Worm (Caenorhabditis elegans) whole organism, L1 larva: ENCODE measurements around the gene F56D2.3.

ENCODE experiments used
- C04F5.9 ChIP-seq: sonication (generic microtip); optimal IDR thresholded peaks from 2 replicates; lab custom pipeline; 2016; ENCODE audit warnings: missing genetic modification characterization, missing compliant biosample characterization
- C16A3.4 ChIP-seq: fragments of 150-350 bp; optimal IDR thresholded peaks from 2 replicates; lab custom pipeline; 2014; ENCODE audit warnings: missing biosample characterization, missing genetic modification characterization
- C34B4.2 ChIP-seq: sonication (generic microtip); optimal IDR thresholded peaks from 2 replicates; lab custom pipeline; 2017; ENCODE audit warnings: mild to moderate bottlenecking, missing genetic modification characterization, missing compliant biosample characterization
- F16B12.6 ChIP-seq: fragments of 150-350 bp; optimal IDR thresholded peaks from 2 replicates; lab custom pipeline; 2014; ENCODE audit warnings: missing biosample characterization, missing genetic modification characterization
- alr-1 ChIP-seq: fragments of 200-800 bp; sonication (Bioruptor generic); optimal IDR thresholded peaks from 2 replicates; lab custom pipeline; 2018; ENCODE audit warnings: borderline replicate concordance, mild to moderate bottlenecking, missing genetic modification characterization, missing compliant biosample characterization
- ama-1 ChIP-seq: fragments of 150-350 bp; optimal IDR thresholded peaks from 2 replicates; lab custom pipeline; 2014
- blmp-1 ChIP-seq: fragments of 150-350 bp; optimal IDR thresholded peaks from 2 replicates; lab custom pipeline; 2014; ENCODE audit warnings: missing biosample characterization, missing genetic modification characterization
- ceh-63 ChIP-seq: fragments of 200-800 bp; sonication (Bioruptor generic); optimal IDR thresholded peaks from 2 replicates; lab custom pipeline; 2018; ENCODE audit warnings: mild to moderate bottlenecking, missing genetic modification characterization, missing compliant biosample characterization
- ceh-82 ChIP-seq, 3 experiments: fragments of 150-350 bp in 1 of 3; sonication (generic microtip) in 2 of 3; optimal IDR thresholded peaks; 2 replicates each; lab custom pipeline; 2014 to 2017; ENCODE audit warnings: missing biosample characterization in 3 of 3, missing genetic modification characterization in 3 of 3
- ceh-90 ChIP-seq: sonication (generic microtip); optimal IDR thresholded peaks from 2 replicates; lab custom pipeline; 2016; ENCODE audit warnings: missing genetic modification characterization, missing compliant biosample characterization
- ces-1 ChIP-seq: fragments of 150-350 bp; optimal IDR thresholded peaks from 2 replicates; lab custom pipeline; 2014; ENCODE audit warnings: missing biosample characterization, missing genetic modification reagents, missing genetic modification characterization
- dpl-1 ChIP-seq, 3 experiments: fragments of 150-350 bp in 2 of 3; sonication (generic microtip) in 1 of 3; optimal IDR thresholded peaks; 2 replicates each; lab custom pipeline; 2014 to 2017; ENCODE audit warnings: missing biosample characterization in 3 of 3, missing genetic modification characterization in 3 of 3, missing genetic modification reagents in 3 of 3
- efl-1 ChIP-seq, 4 experiments: fragments of 150-350 bp; optimal IDR thresholded peaks in 3 of 4; peaks in 1 of 4; 1 replicate in 1 of 4; 2 replicates in 3 of 4; lab custom pipeline; 2014; ENCODE audit warnings: missing biosample characterization in 2 of 4, missing genetic modification characterization in 2 of 4, missing genetic modification reagents in 2 of 4
- elt-2 ChIP-seq: sonication (generic microtip); optimal IDR thresholded peaks from 2 replicates; lab custom pipeline; 2016; ENCODE audit warnings: missing genetic modification characterization, mild to moderate bottlenecking, inconsistent platforms, missing compliant biosample characterization, missing genetic modification reagents
- elt-3 ChIP-seq, 6 experiments: fragments of 150-350 bp in 1 of 6; sonication (generic microtip); optimal IDR thresholded peaks; 2 replicates each; lab custom pipeline; 2017 to 2018; ENCODE audit warnings: missing biosample characterization in 6 of 6, missing genetic modification characterization in 6 of 6, inconsistent platforms in 1 of 6
- fkh-10 ChIP-seq: sonication (generic microtip); optimal IDR thresholded peaks from 2 replicates; lab custom pipeline; 2017; ENCODE audit warnings: missing biosample characterization, missing genetic modification reagents, missing genetic modification characterization
- fkh-8 ChIP-seq: sonication (generic microtip); optimal IDR thresholded peaks from 2 replicates; lab custom pipeline; 2016; ENCODE audit warnings: mild to moderate bottlenecking, missing genetic modification characterization, missing compliant biosample characterization
- grh-1 ChIP-seq: fragments of 200-800 bp; sonication (Bioruptor generic); IDR thresholded peaks from 2 replicates; pipeline ENCODE4 v1.3.6; 2022; ENCODE audit warnings: missing genetic modification reagents, missing genetic modification characterization, missing compliant biosample characterization
- hpl-2 ChIP-seq: fragments of 150-350 bp; optimal IDR thresholded peaks from 2 replicates; lab custom pipeline; 2014; ENCODE audit warnings: missing biosample characterization, missing genetic modification reagents, missing genetic modification characterization
- irx-1 ChIP-seq: sonication (generic microtip); optimal IDR thresholded peaks from 2 replicates; lab custom pipeline; 2016; ENCODE audit warnings: missing genetic modification characterization, missing compliant biosample characterization
- isw-1 ChIP-seq: fragments of 200-800 bp; sonication (Bioruptor generic); IDR thresholded peaks from 2 replicates; pipeline ENCODE4 v1.3.6; 2022; ENCODE audit warnings: missing genetic modification characterization, missing compliant biosample characterization
- jun-1 ChIP-seq: fragments of 150-350 bp; optimal IDR thresholded peaks from 2 replicates; lab custom pipeline; 2014; ENCODE audit warnings: missing biosample characterization, missing genetic modification reagents, missing genetic modification characterization
- lin-13 ChIP-seq: fragments of 150-350 bp; optimal IDR thresholded peaks from 2 replicates; lab custom pipeline; 2014; ENCODE audit warnings: missing biosample characterization, missing genetic modification reagents, missing genetic modification characterization
- lin-14 ChIP-seq: fragments of 200-800 bp; sonication (Bioruptor generic); optimal IDR thresholded peaks from 2 replicates; lab custom pipeline; 2018; ENCODE audit warnings: mild to moderate bottlenecking, missing genetic modification characterization, moderate library complexity, missing compliant biosample characterization
- lin-15B ChIP-seq: fragments of 150-350 bp; sonication (generic microtip); optimal IDR thresholded peaks from 3 replicates; lab custom pipeline; 2014; ENCODE audit warnings: missing biosample characterization, missing genetic modification characterization
- lin-35 ChIP-seq, 2 experiments: fragments of 150-350 bp; optimal IDR thresholded peaks; 2 replicates each; lab custom pipeline; 2014; ENCODE audit warnings: missing biosample characterization in 2 of 2, missing genetic modification characterization in 2 of 2, missing genetic modification reagents in 2 of 2
- lir-3 ChIP-seq: sonication (generic microtip); optimal IDR thresholded peaks from 2 replicates; lab custom pipeline; 2016; ENCODE audit warnings: mild to moderate bottlenecking, missing genetic modification characterization, moderate library complexity, missing compliant biosample characterization; ENCODE audit not compliant: poor library complexity
- lsy-2 ChIP-seq, 2 experiments: fragments of 150-350 bp; optimal IDR thresholded peaks; 2 replicates each; lab custom pipeline; 2014; ENCODE audit warnings: missing biosample characterization in 2 of 2, missing genetic modification characterization in 2 of 2
- mdl-1 ChIP-seq, 2 experiments: fragments of 150-350 bp; optimal IDR thresholded peaks; 2 replicates each; lab custom pipeline; 2014 to 2017; ENCODE audit warnings: missing biosample characterization in 2 of 2, missing genetic modification characterization in 2 of 2, inconsistent platforms in 1 of 2
- mef-2 ChIP-seq: fragments of 150-350 bp; optimal IDR thresholded peaks from 2 replicates; lab custom pipeline; 2014; ENCODE audit warnings: missing biosample characterization, missing genetic modification characterization
- mep-1 ChIP-seq: fragments of 150-350 bp; optimal IDR thresholded peaks from 2 replicates; lab custom pipeline; 2014; ENCODE audit warnings: missing biosample characterization, missing genetic modification characterization
- nhr-19 ChIP-seq: fragments of 200-800 bp; sonication (Bioruptor generic); conservative IDR thresholded peaks from 2 replicates; pipeline ENCODE4 v1.3.6; 2022; ENCODE audit warnings: missing genetic modification characterization, missing compliant biosample characterization
- nhr-20 ChIP-seq: sonication (generic microtip); optimal IDR thresholded peaks from 2 replicates; lab custom pipeline; 2016; ENCODE audit warnings: mild to moderate bottlenecking, missing genetic modification characterization, missing compliant biosample characterization
- nhr-47 ChIP-seq: sonication (generic microtip); optimal IDR thresholded peaks from 2 replicates; lab custom pipeline; 2016; ENCODE audit warnings: mild to moderate bottlenecking, missing genetic modification characterization, moderate library complexity, missing compliant biosample characterization
- nhr-71 ChIP-seq: sonication (generic microtip); optimal IDR thresholded peaks from 2 replicates; lab custom pipeline; 2016; ENCODE audit warnings: mild to moderate bottlenecking, missing genetic modification characterization, moderate library complexity, missing compliant biosample characterization
- nhr-84 ChIP-seq: sonication (generic microtip); optimal IDR thresholded peaks from 2 replicates; lab custom pipeline; 2017; ENCODE audit warnings: missing biosample characterization, missing genetic modification characterization
- nhr-85 ChIP-seq: sonication (generic microtip); peaks from one replicate; lab custom pipeline; 2016; ENCODE audit warnings: missing genetic modification characterization, inconsistent platforms, missing compliant biosample characterization
- nhr-90 ChIP-seq: sonication (generic microtip); optimal IDR thresholded peaks from 2 replicates; lab custom pipeline; 2016; ENCODE audit warnings: mild to moderate bottlenecking, missing genetic modification characterization, missing compliant biosample characterization; ENCODE audit not compliant: poor library complexity
- pax-3 ChIP-seq: fragments of 200-800 bp; sonication (Bioruptor generic); optimal IDR thresholded peaks from 2 replicates; lab custom pipeline; 2018; ENCODE audit warnings: mild to moderate bottlenecking, missing genetic modification characterization, moderate library complexity, missing compliant biosample characterization
- rnt-1 ChIP-seq: sonication (generic microtip); optimal IDR thresholded peaks from 2 replicates; lab custom pipeline; 2016; ENCODE audit warnings: mild to moderate bottlenecking, missing genetic modification characterization, moderate library complexity, missing compliant biosample characterization
- skn-1 ChIP-seq: fragments of 150-350 bp; optimal IDR thresholded peaks from 2 replicates; lab custom pipeline; 2014; ENCODE audit warnings: missing biosample characterization, missing genetic modification characterization
- snpc-4 ChIP-seq: fragments of 150-350 bp; optimal IDR thresholded peaks from 2 replicates; lab custom pipeline; 2014; ENCODE audit warnings: missing biosample characterization, missing genetic modification characterization
- snu-23 ChIP-seq: sonication (generic microtip); optimal IDR thresholded peaks from 2 replicates; lab custom pipeline; 2016; ENCODE audit warnings: missing genetic modification characterization, missing compliant biosample characterization
- sup-37 ChIP-seq: fragments of 200-800 bp; sonication (Bioruptor generic); optimal IDR thresholded peaks from 2 replicates; lab custom pipeline; 2018; ENCODE audit warnings: mild to moderate bottlenecking, missing genetic modification characterization, missing compliant biosample characterization
- swsn-7 ChIP-seq: sonication (generic microtip); optimal IDR thresholded peaks from 2 replicates; lab custom pipeline; 2016; ENCODE audit warnings: missing genetic modification characterization, missing compliant biosample characterization
- tbx-2 ChIP-seq: sonication (generic microtip); optimal IDR thresholded peaks from 2 replicates; lab custom pipeline; 2016; ENCODE audit warnings: missing genetic modification characterization, missing compliant biosample characterization
- tlp-1 ChIP-seq: fragments of 150-350 bp; optimal IDR thresholded peaks from 2 replicates; lab custom pipeline; 2014; ENCODE audit warnings: missing biosample characterization, missing genetic modification characterization
- unc-130 ChIP-seq: fragments of 150-350 bp; optimal IDR thresholded peaks from 2 replicates; lab custom pipeline; 2017; ENCODE audit warnings: missing biosample characterization, missing genetic modification characterization, inconsistent platforms
- unc-86 ChIP-seq: sonication (generic microtip); optimal IDR thresholded peaks from 2 replicates; lab custom pipeline; 2016; ENCODE audit warnings: missing genetic modification characterization, missing compliant biosample characterization
- unc-98 ChIP-seq: fragments of 200-800 bp; sonication (Bioruptor generic); IDR thresholded peaks from 2 replicates; pipeline ENCODE4 v1.3.6; 2022; ENCODE audit warnings: missing genetic modification characterization, missing compliant biosample characterization
- xbp-1 ChIP-seq: sonication (generic microtip); optimal IDR thresholded peaks from 2 replicates; lab custom pipeline; 2016; ENCODE audit warnings: missing genetic modification characterization, missing compliant biosample characterization
- ztf-11 ChIP-seq, 2 experiments: sonication (generic microtip); optimal IDR thresholded peaks; 2 replicates each; lab custom pipeline; 2016 to 2017; ENCODE audit warnings: missing genetic modification characterization in 2 of 2, missing biosample characterization in 1 of 2, missing compliant biosample characterization in 1 of 2

The F56D2.3 gene

DNA sequence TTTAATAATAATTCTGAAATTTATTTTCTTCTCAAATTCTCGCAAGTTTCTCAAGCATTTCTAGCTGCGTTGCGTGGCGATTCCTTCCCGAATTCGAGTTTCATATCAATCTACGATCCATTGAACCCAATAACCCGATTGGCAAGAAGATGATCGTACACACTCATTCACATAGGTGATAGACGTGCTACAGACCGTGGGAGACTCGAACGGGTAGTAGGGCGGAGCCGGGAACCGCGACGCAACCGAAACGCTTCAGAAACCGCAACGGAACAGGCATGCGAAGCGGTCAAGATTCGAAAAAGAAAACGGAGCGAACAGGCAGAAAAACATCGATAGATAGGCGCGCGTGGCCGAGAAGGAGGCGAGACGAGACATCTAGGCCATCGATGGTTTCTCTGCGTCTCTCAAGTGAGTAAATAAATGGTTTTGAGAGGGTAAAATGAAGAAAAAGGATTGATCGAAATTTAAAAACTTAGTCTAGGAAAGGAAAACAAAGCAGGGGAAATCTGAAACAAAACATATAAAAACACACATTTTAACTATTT is 18.8 kb downstream of the F56D2.3 start, which contains the start of gene madf-11:
TSS of gene madf-11 (minus strand) at position 51 of the 548 bp plus-strand sequence.
- peak; percentile 75 for TF ChIP-seq snu-23 (GFP tag; lab: Kevin White, UChicago)
- TF ChIP-seq nhr-90 (tag; lab: Kevin White, UChicago): peak; percentile 49
- peak; percentile 56 for TF ChIP-seq nhr-19 (GFP tag; lab: Robert Waterston, UW)
- peak; percentile 23 for TF ChIP-seq F16B12.6
- TF ChIP-seq mef-2 (tag; lab: Kevin White, UChicago): no peak
- no peak for TF ChIP-seq ceh-63 (GFP tag; lab: Kevin White, UChicago)
- TF ChIP-seq hpl-2 (GFP tag; lab: Kevin White, UChicago): no peak
- no peak; the same call in 1 of the 2 replicates for TF ChIP-seq isw-1 (GFP tag; lab: Robert Waterston, UW)
- TF ChIP-seq unc-86 (tag; lab: Kevin White, UChicago): peak; percentile 41
- peak; percentile 83 for TF ChIP-seq nhr-85
- TF ChIP-seq tlp-1 (tag; lab: Kevin White, UChicago): no peak
- peak; percentile 76 for TF ChIP-seq mep-1
- no peak for TF ChIP-seq nhr-84 (tag; lab: Kevin White, UChicago)
- TF ChIP-seq nhr-71 (tag; lab: Kevin White, UChicago): peak; percentile 76
- TF ChIP-seq elt-2: no peak
- peak; percentile 10 for TF ChIP-seq irx-1 (tag; lab: Kevin White, UChicago)
- peak; percentile 71 for TF ChIP-seq nhr-47 (tag; lab: Kevin White, UChicago)
- peak; percentile 58 for TF ChIP-seq xbp-1
- peak; percentile 90 for TF ChIP-seq lin-14 (GFP tag; lab: Kevin White, UChicago)
- TF ChIP-seq mdl-1 (tag; optimal IDR thresholded peaks at IDR 0.05; lab: Kevin White, UChicago): peak in 1 of 2 experiments; percentile 70
- peak; percentile 48 to 76 (median 75) for TF ChIP-seq dpl-1 (GFP tag; optimal IDR thresholded peaks at IDR 0.05; lab: Kevin White, UChicago)
- peak; percentile 66 to 83 for TF ChIP-seq lsy-2 (tag; optimal IDR thresholded peaks at IDR 0.05; lab: Kevin White, UChicago)
- TF ChIP-seq efl-1 (optimal IDR thresholded peaks at IDR 0.05; lab: Kevin White, UChicago): peak; percentile 77 to 88
- TF ChIP-seq efl-1 (GFP tag; optimal IDR thresholded peaks at IDR 0.05 in 1 of 2; lab: Kevin White, UChicago): peak; percentile 74 to 97
- TF ChIP-seq ama-1 (lab: Kevin White, UChicago): no peak
- peak; percentile 29 for TF ChIP-seq C04F5.9
- TF ChIP-seq lin-35 (GFP tag; optimal IDR thresholded peaks at IDR 0.05; lab: Kevin White, UChicago): peak; percentile 70 to 83
- TF ChIP-seq sup-37: no peak
- TF ChIP-seq alr-1 (tag; lab: Kevin White, UChicago): no peak
- peak; percentile 36 for TF ChIP-seq pax-3 (tag; lab: Kevin White, UChicago)
- peak; percentile 78 for TF ChIP-seq lir-3 (tag; lab: Kevin White, UChicago)
- TF ChIP-seq unc-98 (GFP tag; lab: Robert Waterston, UW): no peak
- TF ChIP-seq lin-15B (tag; lab: Kevin White, UChicago): peak; percentile 79
- no peak for TF ChIP-seq ces-1 (GFP tag; lab: Kevin White, UChicago)
- TF ChIP-seq swsn-7 (tag; lab: Kevin White, UChicago): peak; percentile 53
- peak; percentile 68 for TF ChIP-seq tbx-2
- peak; percentile 68 for TF ChIP-seq unc-130
- peak; percentile 52 for TF ChIP-seq skn-1 (tag; lab: Kevin White, UChicago)
- TF ChIP-seq lin-13 (GFP tag; lab: Kevin White, UChicago): peak; percentile 62
- peak; percentile 75 for TF ChIP-seq blmp-1 (tag; lab: Kevin White, UChicago)
- peak; percentile 73 for TF ChIP-seq ceh-90 (tag; lab: Kevin White, UChicago)
- TF ChIP-seq jun-1 (tag; lab: Kevin White, UChicago): no peak
- peak in 1 of 6 experiments; percentile 33 for TF ChIP-seq elt-3 (tag; optimal IDR thresholded peaks at IDR 0.05; lab: Kevin White, UChicago)
- TF ChIP-seq C16A3.4 (tag; lab: Kevin White, UChicago): peak; percentile 49
- peak in 1 of 2 experiments; percentile 69 for TF ChIP-seq ztf-11 (tag; optimal IDR thresholded peaks at IDR 0.05; lab: Kevin White, UChicago)
- TF ChIP-seq grh-1 (GFP tag; lab: Robert Waterston, UW): no peak
- peak; percentile 92 for TF ChIP-seq rnt-1 (tag; lab: Kevin White, UChicago)
- TF ChIP-seq fkh-10 (GFP tag; lab: Kevin White, UChicago): peak; percentile 29
- TF ChIP-seq nhr-20: peak; percentile 59
- TF ChIP-seq ceh-82 (tag; optimal IDR thresholded peaks at IDR 0.05; lab: Kevin White, UChicago): peak in 2 of 3 experiments; percentile 23 to 78
- TF ChIP-seq snpc-4: peak; percentile 64
- no peak for TF ChIP-seq C34B4.2 (tag; lab: Kevin White, UChicago)
- peak; percentile 66 for TF ChIP-seq fkh-8 (tag; lab: Kevin White, UChicago)
- TF ChIP-seq, all 84 proteins: peak for 37
